Worm (Caenorhabditis elegans) whole organism, young adult: ENCODE measurements around the gene epic-3.

ENCODE experiments used
- C06A6.2 ChIP-seq: fragments of 200-800 bp; sonication (Bioruptor generic); conservative IDR thresholded peaks from 2 replicates; pipeline ENCODE4 v1.3.6; 2022; ENCODE audit warnings: missing genetic modification characterization, missing compliant biosample characterization
- F10E7.11 ChIP-seq: sonication (generic microtip); optimal IDR thresholded peaks from 2 replicates; lab custom pipeline; 2017; ENCODE audit warnings: mild to moderate bottlenecking, missing genetic modification characterization, moderate library complexity, missing compliant biosample characterization
- F57C9.4 ChIP-seq: sonication (generic microtip); optimal IDR thresholded peaks from 2 replicates; lab custom pipeline; 2017; ENCODE audit warnings: mild to moderate bottlenecking, missing genetic modification characterization, missing compliant biosample characterization
- K11D2.4 ChIP-seq: fragments of 200-800 bp; sonication (Bioruptor generic); IDR thresholded peaks from 2 replicates; pipeline ENCODE4 v1.3.6; 2022; ENCODE audit warnings: missing genetic modification reagents, missing genetic modification characterization, missing compliant biosample characterization
- K12H6.12 ChIP-seq: fragments of 200-800 bp; sonication (Bioruptor generic); optimal IDR thresholded peaks from 2 replicates; lab custom pipeline; 2018; ENCODE audit warnings: mild to moderate bottlenecking, missing genetic modification characterization, missing compliant biosample characterization
- Y95B8A.8 ChIP-seq: fragments of 200-800 bp; sonication (Bioruptor generic); IDR thresholded peaks from 2 replicates; pipeline ENCODE4 v1.3.6; 2022; ENCODE audit warnings: missing genetic modification reagents, missing genetic modification characterization, missing compliant biosample characterization
- aptf-2 ChIP-seq: fragments of 200-800 bp; sonication (Bioruptor generic); conservative IDR thresholded peaks from 2 replicates; pipeline ENCODE4 v1.3.6; 2022; ENCODE audit warnings: missing genetic modification reagents, missing genetic modification characterization, missing compliant biosample characterization
- athp-1 ChIP-seq: sonication (generic microtip); optimal IDR thresholded peaks from 2 replicates; lab custom pipeline; 2017; ENCODE audit warnings: mild to moderate bottlenecking, missing genetic modification characterization, missing compliant biosample characterization
- bed-2 ChIP-seq: fragments of 200-800 bp; sonication (Bioruptor generic); IDR thresholded peaks from 2 replicates; pipeline ENCODE4 v1.3.6; 2022; ENCODE audit warnings: missing genetic modification reagents, missing genetic modification characterization, missing compliant biosample characterization
- ccch-3 ChIP-seq: fragments of 200-800 bp; sonication (Bioruptor generic); optimal IDR thresholded peaks from 2 replicates; lab custom pipeline; 2018; ENCODE audit warnings: mild to moderate bottlenecking, missing genetic modification characterization, missing compliant biosample characterization
- ceh-100 ChIP-seq: fragments of 200-800 bp; sonication (Bioruptor generic); IDR thresholded peaks from 2 replicates; pipeline ENCODE4 v1.3.6; 2022; ENCODE audit warnings: missing genetic modification reagents, missing genetic modification characterization, missing compliant biosample characterization
- die-1 ChIP-seq: sonication (generic microtip); optimal IDR thresholded peaks from 2 replicates; lab custom pipeline; 2016; ENCODE audit warnings: missing genotype, mild to moderate bottlenecking, missing genetic modification characterization, missing compliant biosample characterization
- dox-1 ChIP-seq: fragments of 200-800 bp; sonication (Bioruptor generic); IDR thresholded peaks from 2 replicates; pipeline ENCODE4 v1.3.6; 2022; ENCODE audit warnings: missing genetic modification reagents, missing genetic modification characterization, missing compliant biosample characterization
- efl-1 ChIP-seq: fragments of 150-350 bp; optimal IDR thresholded peaks from 2 replicates; lab custom pipeline; 2014; ENCODE audit warnings: missing biosample characterization, missing genetic modification reagents, missing genetic modification characterization
- egl-18 ChIP-seq: fragments of 200-800 bp; sonication (Bioruptor generic); IDR thresholded peaks from 2 replicates; pipeline ENCODE4 v1.3.6; 2022; ENCODE audit warnings: missing genetic modification reagents, missing genetic modification characterization, missing compliant biosample characterization
- hlh-12 ChIP-seq: sonication (generic microtip); optimal IDR thresholded peaks from 2 replicates; lab custom pipeline; 2016; ENCODE audit warnings: missing genetic modification characterization, missing compliant biosample characterization
- hsf-1 ChIP-seq: fragments of 200-800 bp; sonication (Bioruptor generic); IDR thresholded peaks from 2 replicates; pipeline ENCODE4 v1.3.6; 2022; ENCODE audit warnings: missing genetic modification reagents, missing genetic modification characterization, missing compliant biosample characterization
- let-526 ChIP-seq: fragments of 200-800 bp; sonication (Bioruptor generic); IDR thresholded peaks from 2 replicates; pipeline ENCODE4 v1.3.6; 2022; ENCODE audit warnings: missing genetic modification reagents, missing genetic modification characterization, missing compliant biosample characterization
- lin-40 ChIP-seq: sonication (generic microtip); optimal IDR thresholded peaks from 2 replicates; lab custom pipeline; 2016; ENCODE audit warnings: missing genetic modification characterization, mild to moderate bottlenecking, missing compliant biosample characterization, missing genotype, missing genetic modification reagents
- lir-1 ChIP-seq: fragments of 200-800 bp; sonication (Bioruptor generic); conservative IDR thresholded peaks from 2 replicates; pipeline ENCODE4 v1.3.6; 2022; ENCODE audit warnings: missing genetic modification reagents, missing genetic modification characterization, missing compliant biosample characterization
- madf-3 ChIP-seq: fragments of 200-800 bp; sonication (Bioruptor generic); IDR thresholded peaks from 2 replicates; pipeline ENCODE4 v1.3.6; 2022; ENCODE audit warnings: missing genetic modification reagents, missing genetic modification characterization, missing compliant biosample characterization
- nhr-80 ChIP-seq: sonication (generic microtip); optimal IDR thresholded peaks from 2 replicates; lab custom pipeline; 2016; ENCODE audit warnings: missing genetic modification characterization, missing compliant biosample characterization
- nhr-90 ChIP-seq: sonication (generic microtip); optimal IDR thresholded peaks from 2 replicates; lab custom pipeline; 2016; ENCODE audit warnings: missing genotype, mild to moderate bottlenecking, missing genetic modification characterization, missing compliant biosample characterization
- pha-4 ChIP-seq: fragments of 150-350 bp; sonication (generic microtip); optimal IDR thresholded peaks from 2 replicates; lab custom pipeline; 2014; ENCODE audit warnings: missing biosample characterization, missing genetic modification reagents, missing genetic modification characterization
- rcor-1 ChIP-seq: fragments of 200-800 bp; sonication (Bioruptor generic); IDR thresholded peaks from 2 replicates; pipeline ENCODE4 v1.3.6; 2022; ENCODE audit warnings: missing genetic modification reagents, missing genetic modification characterization, missing compliant biosample characterization
- rec-8 ChIP-seq, 2 experiments: sonication (generic microtip); optimal IDR thresholded peaks; 2 replicates each; lab custom pipeline; 2016; ENCODE audit warnings: mild to moderate bottlenecking in 2 of 2, missing genetic modification characterization in 2 of 2, missing genetic modification reagents in 2 of 2, missing genotype in 2 of 2, missing biosample characterization in 1 of 2, missing compliant biosample characterization in 1 of 2, moderate library complexity in 1 of 2
- repo-1 ChIP-seq: sonication (generic microtip); optimal IDR thresholded peaks from 2 replicates; lab custom pipeline; 2017; ENCODE audit warnings: mild to moderate bottlenecking, missing genetic modification characterization, missing compliant biosample characterization
- sea-2 ChIP-seq: fragments of 200-800 bp; sonication (Bioruptor generic); IDR thresholded peaks from 2 replicates; pipeline ENCODE4 v1.3.6; 2022; ENCODE audit warnings: missing genetic modification characterization, missing compliant biosample characterization
- snpc-3.4 ChIP-seq: sonication (generic microtip); optimal IDR thresholded peaks from 2 replicates; lab custom pipeline; 2017; ENCODE audit warnings: missing genetic modification characterization, mild to moderate bottlenecking, missing compliant biosample characterization, antibody characterized with exemption, moderate library complexity, missing genotype, missing genetic modification reagents
- snpc-4 ChIP-seq, 5 experiments: fragments of 150-350 bp in 1 of 5; sonication (generic microtip) in 4 of 5; optimal IDR thresholded peaks; 2 replicates each; lab custom pipeline; 2014 to 2018; ENCODE audit warnings: missing genetic modification characterization in 5 of 5, missing biosample characterization in 3 of 5, antibody characterized with exemption in 2 of 5, mild to moderate bottlenecking in 2 of 5, missing compliant biosample characterization in 2 of 5, missing genotype in 2 of 5, moderate library complexity in 2 of 5, missing genetic modification reagents in 1 of 5
- tlf-1 ChIP-seq: fragments of 200-800 bp; sonication (Bioruptor generic); optimal IDR thresholded peaks from 2 replicates; lab custom pipeline; 2018; ENCODE audit warnings: mild to moderate bottlenecking, missing genetic modification characterization, missing compliant biosample characterization
- zfh-2 ChIP-seq: fragments of 200-800 bp; sonication (Bioruptor generic); conservative IDR thresholded peaks from 2 replicates; pipeline ENCODE4 v1.3.6; 2022; ENCODE audit warnings: missing genetic modification reagents, missing genetic modification characterization, missing compliant biosample characterization
- ztf-22 ChIP-seq: fragments of 200-800 bp; sonication (Bioruptor generic); optimal IDR thresholded peaks from 2 replicates; lab custom pipeline; 2018; ENCODE audit warnings: mild to moderate bottlenecking, missing genetic modification characterization, moderate library complexity, missing compliant biosample characterization
- ztf-26 ChIP-seq: sonication (generic microtip); optimal IDR thresholded peaks from 2 replicates; lab custom pipeline; 2017; ENCODE audit warnings: missing genetic modification characterization, missing compliant biosample characterization
- ztf-28 ChIP-seq: fragments of 200-800 bp; sonication (Bioruptor generic); IDR thresholded peaks from 2 replicates; pipeline ENCODE4 v1.3.6; 2022; ENCODE audit warnings: missing genetic modification reagents, missing genetic modification characterization, missing compliant biosample characterization

epic-3 gene

DNA sequence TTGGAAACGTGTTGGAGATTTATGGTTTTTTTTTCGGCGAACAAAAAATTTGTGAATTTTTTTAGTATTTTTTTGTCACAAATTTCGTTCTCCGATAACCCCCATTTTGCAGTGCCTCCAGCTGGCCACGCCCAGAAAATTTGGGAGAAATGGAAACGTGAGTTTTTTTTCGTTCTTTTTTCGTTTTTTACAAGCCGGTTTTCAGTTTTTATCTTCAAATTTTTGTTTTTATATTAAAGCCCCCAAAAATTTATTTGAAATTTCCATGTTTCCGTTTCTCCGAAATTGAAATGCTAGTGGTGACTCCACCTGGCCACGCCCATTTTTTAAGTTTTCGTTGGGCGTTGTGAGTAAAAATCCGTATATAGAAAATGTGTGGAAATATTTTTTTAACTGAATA lies 37.0 kb downstream of the epic-3 start:
- no peak for TF ChIP-seq snpc-4 (GFP tag; optimal IDR thresholded peaks at IDR 0.05; lab: Kevin White, UChicago)
- no peak for TF ChIP-seq snpc-4 (tag; optimal IDR thresholded peaks at IDR 0.05; lab: Kevin White, UChicago)
- TF ChIP-seq zfh-2: no peak
- TF ChIP-seq ceh-100 (GFP tag; lab: Robert Waterston, UW): peak; percentile 87

DNA sequence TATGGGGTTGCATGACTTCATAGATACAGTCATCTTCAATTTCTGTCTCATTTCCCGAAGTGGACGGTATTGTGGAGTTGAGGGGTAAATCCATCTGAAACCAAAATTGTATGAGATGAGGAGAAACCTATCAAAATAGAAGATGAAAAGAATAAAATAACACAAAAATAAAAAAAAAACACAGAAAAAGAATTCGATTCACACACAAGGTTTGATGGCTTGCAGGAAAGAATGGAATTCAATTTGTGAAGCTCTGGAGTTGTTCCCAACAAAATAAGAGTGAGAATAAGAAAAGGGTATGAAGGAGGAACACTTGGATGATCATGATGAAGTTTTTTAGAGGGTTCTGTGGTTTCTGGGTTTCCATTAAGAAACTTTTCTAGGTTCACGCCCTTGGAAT lies 42.1 kb downstream of the epic-3 start, which contains the start of gene Y41D4B.24:
Gene Y41D4B.24 (minus strand): TSS at position 101 of the 400 bp plus-strand sequence.
- TF ChIP-seq egl-18 (GFP tag; lab: Robert Waterston, UW): no peak
- TF ChIP-seq ccch-3 (GFP tag; lab: Kevin White, UChicago): no peak
- TF ChIP-seq repo-1 (tag; lab: Kevin White, UChicago): no peak
- TF ChIP-seq sea-2 (GFP tag; lab: Robert Waterston, UW): no peak

DNA sequence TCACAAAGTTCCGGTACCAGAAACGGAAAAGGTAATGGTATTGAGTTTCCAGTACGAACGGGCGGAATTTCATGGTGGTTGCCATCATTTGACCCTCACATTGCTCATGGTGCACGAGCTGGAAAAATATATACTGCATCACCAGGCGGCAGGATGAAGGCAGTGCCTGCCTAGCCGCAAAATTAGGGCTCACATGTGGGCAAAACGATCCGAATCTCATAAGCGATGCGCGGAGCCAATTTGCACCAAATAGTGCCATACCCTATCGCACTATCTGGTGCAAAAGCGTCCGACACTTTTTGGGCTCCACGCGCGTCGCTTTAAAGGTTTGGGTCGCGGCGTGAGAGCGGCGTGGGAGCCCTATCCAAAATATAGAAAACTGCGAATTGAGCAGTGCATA lies 45.0 kb downstream of the epic-3 start:
- TF ChIP-seq ztf-28 (GFP tag; lab: Robert Waterston, UW) (no peak), F10E7.11 (tag; lab: Kevin White, UChicago) (no peak), ztf-26 (no peak), ztf-22 (no peak), tlf-1 (GFP tag; lab: Kevin White, UChicago) (no peak), let-526 (GFP tag; lab: Robert Waterston, UW) (no peak), lir-1 (GFP tag; lab: Robert Waterston, UW) (no peak), nhr-90 (tag; lab: Kevin White, UChicago) (no peak), bed-2 (no peak), die-1 (tag; lab: Kevin White, UChicago) (no peak), rcor-1 (GFP tag; lab: Robert Waterston, UW) (no peak), egl-18 (GFP tag; lab: Robert Waterston, UW) (no peak), hsf-1 (GFP tag; lab: Robert Waterston, UW) (no peak), athp-1 (tag; lab: Kevin White, UChicago) (no peak), pha-4 (no peak), C06A6.2 (no peak), F57C9.4 (tag; lab: Kevin White, UChicago) (no peak)

DNA sequence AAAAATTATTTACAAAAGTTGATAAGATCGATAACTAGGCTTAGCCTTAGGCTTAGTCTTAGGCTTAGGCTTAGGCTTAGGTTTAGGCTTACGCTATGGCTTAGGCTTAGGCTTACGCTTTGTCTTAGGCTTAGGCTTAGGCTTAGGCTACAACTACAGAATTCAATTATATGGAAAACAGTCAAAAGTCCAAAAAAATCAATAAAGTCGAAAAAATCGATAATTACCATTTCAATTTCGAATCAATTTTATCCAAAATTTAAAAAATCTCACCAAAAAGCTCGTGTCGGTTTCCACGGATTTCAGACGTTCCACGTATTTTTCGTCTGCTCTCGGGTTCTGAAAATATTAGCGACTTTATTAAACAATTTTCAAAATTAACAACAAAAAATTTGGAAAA lies 47.3 kb downstream of the epic-3 start:
- TF ChIP-seq madf-3 (GFP tag; lab: Robert Waterston, UW): no peak
- no peak for TF ChIP-seq hlh-12 (tag; lab: Kevin White, UChicago)
- no peak for TF ChIP-seq rec-8 (tag; optimal IDR thresholded peaks at IDR 0.05; lab: Kevin White, UChicago)
- no peak for TF ChIP-seq dox-1 (GFP tag; lab: Robert Waterston, UW)
- TF ChIP-seq nhr-80: no peak
- TF ChIP-seq K12H6.12 (tag; lab: Kevin White, UChicago): no peak
- no peak for TF ChIP-seq lin-40 (tag; lab: Kevin White, UChicago)
- TF ChIP-seq aptf-2 (GFP tag; lab: Robert Waterston, UW): no peak
- no peak for TF ChIP-seq athp-1 (tag; lab: Kevin White, UChicago)
- TF ChIP-seq snpc-3.4: no peak
- no peak for TF ChIP-seq egl-18 (GFP tag; lab: Robert Waterston, UW)
- TF ChIP-seq efl-1 (GFP tag; lab: Kevin White, UChicago): no peak
- TF ChIP-seq Y95B8A.8 (GFP tag; lab: Robert Waterston, UW): no peak
- TF ChIP-seq K11D2.4 (GFP tag; lab: Robert Waterston, UW): no peak
